Fruit fly (Drosophila melanogaster) whole organism: ENCODE results near the gene CG15211.

Source experiments
- psq ChIP-seq: fragments of >200 bp; optimal IDR thresholded peaks from 2 replicates; lab custom pipeline; 2017
- usp ChIP-seq: fragments of >200 bp; optimal IDR thresholded peaks from 2 replicates; lab custom pipeline; 2017; ENCODE audit warnings: missing biosample characterization, missing genetic modification characterization, mixed read lengths

- no peak for TF ChIP-seq usp (GFP tag; lab: Kevin White, UChicago)
- TF ChIP-seq psq (lab: Kevin White, UChicago) = no peak
These were observed 8.1 kb upstream of the CG15211 start, which contains the start of gene Tango5 for dm6 chrX:10764206-10764605.
